Fruit fly (Drosophila melanogaster): ENCODE data around the gene Lk6.
A peak's percentile ranks its signal among the peaks of the same experiment; 100 is the strongest.

DNA sequence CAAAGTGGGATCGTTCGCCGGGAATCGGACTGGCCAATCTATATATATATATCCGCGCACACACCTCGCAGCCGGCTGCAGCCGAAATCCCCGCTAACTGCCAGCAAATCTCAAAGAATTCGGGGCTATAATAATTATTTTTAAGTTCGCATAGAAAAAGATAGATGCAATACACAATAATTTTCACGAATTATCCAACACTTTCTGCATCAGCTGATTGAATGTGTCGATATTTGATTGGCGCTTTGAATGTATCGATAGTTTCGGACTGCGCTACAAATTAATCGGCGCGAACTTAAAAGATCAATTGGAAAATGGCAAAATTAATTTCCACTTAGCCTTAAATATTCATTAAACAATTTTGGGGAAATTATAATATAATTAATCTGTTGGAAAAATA lies 32.5 kb upstream of the Lk6 start, which contains the start of gene Sbf:
- no peak for TF ChIP-seq CG14711 (tag; optimal IDR thresholded peaks at IDR 0.05)
- no peak for TF ChIP-seq cnc (optimal IDR thresholded peaks at IDR 0.05)
- peak; percentile 59 for TF ChIP-seq CG7101 (tag; optimal IDR thresholded peaks at IDR 0.05)
- TF ChIP-seq CG33017 (tag; optimal IDR thresholded peaks at IDR 0.05) = no peak

Measured in whole organism, adult.